Fruit fly (Drosophila melanogaster) whole organism, pupa: ENCODE measurements around the gene CG12236.
A peak's percentile ranks its signal among the peaks of the same experiment; 100 is the strongest.

Experiments used
- CG4496 ChIP-seq: fragments of 200-800 bp; sonication (Bioruptor generic); IDR thresholded peaks from 3 replicates; pipeline ENCODE4 v1.3.6; 2022; ENCODE audit warnings: missing biosample characterization, missing genetic modification characterization
- CG8159 ChIP-seq: fragments of 200-800 bp; sonication (Bioruptor generic); optimal IDR thresholded peaks from 3 replicates; lab custom pipeline; 2018; ENCODE audit warnings: missing biosample characterization, mild to moderate bottlenecking, missing genetic modification characterization, moderate library complexity
- CG9948 ChIP-seq: fragments of 200-800 bp; sonication (Bioruptor generic); optimal IDR thresholded peaks from 2 replicates; lab custom pipeline; 2018; ENCODE audit warnings: missing biosample characterization, mild to moderate bottlenecking, missing genetic modification characterization, moderate library complexity
- D1 ChIP-seq: fragments of 200-800 bp; sonication (Bioruptor generic); optimal IDR thresholded peaks from 2 replicates; lab custom pipeline; 2018; ENCODE audit warnings: missing biosample characterization, mild to moderate bottlenecking, missing genetic modification characterization, moderate library complexity
- EcR ChIP-seq: fragments of 200-800 bp; sonication (Bioruptor generic); optimal IDR thresholded peaks from 3 replicates; lab custom pipeline; 2019; ENCODE audit warnings: missing biosample characterization, missing genetic modification characterization, mild to moderate bottlenecking, moderate library complexity, missing genetic modification reagents
- Ets98B ChIP-seq: fragments of 200-800 bp; sonication (Bioruptor generic); IDR thresholded peaks from 2 replicates; pipeline ENCODE4 v1.3.6; 2022; ENCODE audit warnings: missing biosample characterization, missing genetic modification characterization
- Pif1A ChIP-seq: fragments of 200-800 bp; sonication (Bioruptor generic); optimal IDR thresholded peaks from 3 replicates; lab custom pipeline; 2016; ENCODE audit warnings: missing biosample characterization, missing genetic modification characterization
- Snoo ChIP-seq: fragments of 200-800 bp; sonication (Bioruptor generic); optimal IDR thresholded peaks from 3 replicates; lab custom pipeline; 2017; ENCODE audit warnings: missing biosample characterization, mild to moderate bottlenecking, missing genetic modification characterization, inconsistent platforms
- rn ChIP-seq: fragments of 200-800 bp; sonication (Bioruptor generic); IDR thresholded peaks from 2 replicates; pipeline ENCODE4 v1.3.6; 2022; ENCODE audit warnings: missing biosample characterization, missing genetic modification characterization

DNA sequence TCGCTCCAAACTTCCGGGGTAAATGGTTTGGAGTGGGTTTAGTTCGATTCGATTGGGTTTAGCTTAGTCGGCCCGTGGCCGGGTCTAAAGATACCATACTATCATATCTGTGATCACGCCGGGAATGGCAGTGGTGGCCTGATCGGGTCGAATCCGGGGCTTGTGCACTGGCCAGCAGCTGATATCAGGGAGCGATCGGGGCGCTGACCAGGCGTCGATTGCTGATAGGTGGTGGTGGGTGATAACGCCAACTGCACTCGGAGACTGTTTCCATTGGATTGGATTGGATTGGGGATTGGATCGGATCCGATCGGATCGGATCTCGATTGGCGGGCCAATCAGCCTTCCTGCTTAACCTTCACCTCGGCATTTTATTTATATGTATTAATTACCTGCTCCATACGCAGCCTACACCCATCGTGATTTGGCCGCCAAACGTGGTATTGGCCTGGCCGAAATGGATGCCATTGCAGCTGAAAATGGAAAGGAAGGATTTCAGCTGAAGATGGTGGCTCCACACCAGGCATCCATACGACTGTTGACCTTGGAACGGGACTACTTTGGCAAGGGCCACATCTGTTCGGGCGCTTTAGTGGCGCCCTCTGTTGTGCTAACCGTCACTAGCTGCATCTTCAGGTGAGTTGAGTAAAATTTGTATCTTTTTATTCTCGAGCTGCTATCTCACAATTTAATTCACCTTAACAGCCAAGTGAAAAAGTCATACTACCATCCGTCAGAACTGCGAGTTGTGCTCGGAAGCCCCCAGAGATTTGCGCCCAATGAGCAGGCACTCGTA is 48.9 kb downstream of the CG12236 start:
- no peak for TF ChIP-seq Ets98B (GFP tag; lab: Robert Waterston, UW)
- TF ChIP-seq Pif1A: no peak
- no peak for TF ChIP-seq CG8159 (tag; lab: Kevin White, UChicago)
- no peak for TF ChIP-seq Snoo
- peak; percentile 55 for TF ChIP-seq EcR (GFP tag; lab: Kevin White, UChicago)
- no peak for TF ChIP-seq CG4496 (GFP tag; lab: Robert Waterston, UW)
- no peak for TF ChIP-seq CG9948 (tag; lab: Kevin White, UChicago)
- no peak for TF ChIP-seq rn (GFP tag; lab: Robert Waterston, UW)
- no peak for TF ChIP-seq D1 (tag; lab: Kevin White, UChicago)
